Worm (Caenorhabditis elegans) whole organism, midembryonic: ENCODE results near the gene C30G12.2.

Experiments used
- T22C8.4 ChIP-seq: fragments of 200-800 bp; sonication (Bioruptor generic); IDR thresholded peaks from 2 replicates; pipeline ENCODE4 v1.3.6; 2022; ENCODE audit warnings: missing genetic modification characterization, missing compliant biosample characterization
- cog-1 ChIP-seq: sonication (generic microtip); optimal IDR thresholded peaks from 2 replicates; lab custom pipeline; 2016; ENCODE audit warnings: missing genetic modification characterization, missing compliant biosample characterization
- flt-1 ChIP-seq: fragments of 200-800 bp; sonication (Bioruptor generic); IDR thresholded peaks from 2 replicates; pipeline ENCODE4 v1.3.6; 2022; ENCODE audit warnings: missing genetic modification characterization, missing compliant biosample characterization
- med-1 ChIP-seq: sonication (generic microtip); optimal IDR thresholded peaks from 2 replicates; lab custom pipeline; 2017; ENCODE audit warnings: missing genetic modification characterization, mild to moderate bottlenecking, missing compliant biosample characterization, antibody characterized with exemption, missing genetic modification reagents; ENCODE audit not compliant: insufficient read depth
- tab-1 ChIP-seq: fragments of 200-800 bp; sonication (Bioruptor generic); IDR thresholded peaks from 2 replicates; pipeline ENCODE4 v1.3.6; 2022; ENCODE audit warnings: missing genetic modification characterization, missing compliant biosample characterization

DNA sequence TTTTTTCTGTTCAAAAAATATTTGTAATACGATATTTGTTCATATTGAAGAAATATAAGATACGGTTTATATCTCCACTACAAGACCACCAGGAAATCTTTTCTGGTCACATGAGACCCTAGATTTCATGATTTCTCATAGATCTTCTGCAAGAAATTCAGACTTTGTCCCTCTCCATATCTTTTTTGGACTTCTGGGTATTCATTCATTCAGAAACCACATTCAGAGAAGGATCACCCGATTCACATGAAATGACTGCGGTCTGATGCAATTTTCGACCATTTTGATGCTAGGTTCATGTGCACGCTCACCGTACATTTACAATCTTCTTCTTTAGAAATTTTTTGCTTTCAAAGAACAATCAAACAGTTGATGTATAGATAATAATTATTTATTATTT is 10.4 kb upstream of the C30G12.2 start:
- TF ChIP-seq T22C8.4 (GFP tag; lab: Robert Waterston, UW) (no peak), med-1 (GFP tag; lab: Kevin White, UChicago) (no peak), flt-1 (GFP tag; lab: Robert Waterston, UW) (no peak), cog-1 (tag; lab: Kevin White, UChicago) (no peak), tab-1 (GFP tag; lab: Robert Waterston, UW) (no peak)
